Worm (Caenorhabditis elegans): ENCODE data around the gene F35C11.7.

- TF ChIP-seq unc-62 (GFP tag; optimal IDR thresholded peaks at IDR 0.05) (no peak), lsy-2 (tag; optimal IDR thresholded peaks at IDR 0.05) (no peak), unc-39 (tag; optimal IDR thresholded peaks at IDR 0.05) (no peak), ztf-11 (tag; optimal IDR thresholded peaks at IDR 0.05) (no peak), mab-5 (tag; optimal IDR thresholded peaks at IDR 0.05) (no peak), mep-1 (tag; optimal IDR thresholded peaks at IDR 0.05) (no peak), snpc-4 (tag; optimal IDR thresholded peaks at IDR 0.05) (no peak), lin-13 (tag; optimal IDR thresholded peaks at IDR 0.05) (no peak), elt-1 (tag; optimal IDR thresholded peaks at IDR 0.05; ENCODE audit: borderline replicate concordance, insufficient read depth) (no peak), M03D4.4 (tag; optimal IDR thresholded peaks at IDR 0.05) (no peak), nhr-237 (tag; optimal IDR thresholded peaks at IDR 0.05) (no peak)
Observed at ce11 chrII:8246476-8246875, 9.6 kb upstream of the F35C11.7 start, which contains the start of gene F35C11.3.

Measured in whole organism, mixed stage, embryonic.